Worm (Caenorhabditis elegans): Measurements from ENCODE around the gene him-17.

Gene him-17

ce11 chrV:13165244-13165643 lies 11.3 kb upstream of the him-17 start:
- TF ChIP-seq dmd-4 (tag; optimal IDR thresholded peaks at IDR 0.05) (no peak), lin-13 (GFP tag; optimal IDR thresholded peaks at IDR 0.05) (no peak), ceh-82 (tag; optimal IDR thresholded peaks at IDR 0.05) (no peak), nhr-21 (tag; optimal IDR thresholded peaks at IDR 0.05) (no peak), nhr-6 (tag; optimal IDR thresholded peaks at IDR 0.05) (no peak), ztf-1 (GFP tag; conservative IDR thresholded peaks at IDR 0.05) (no peak), alr-1 (tag; optimal IDR thresholded peaks at IDR 0.05) (no peak), skn-1 (tag; optimal IDR thresholded peaks at IDR 0.05) (no peak), mab-5 (tag; optimal IDR thresholded peaks at IDR 0.05) (no peak), C34F6.9 (tag; optimal IDR thresholded peaks at IDR 0.05) (no peak), elt-1 (tag; optimal IDR thresholded peaks at IDR 0.05) (no peak), nhr-25 (tag; optimal IDR thresholded peaks at IDR 0.05) (no peak), ama-1 (optimal IDR thresholded peaks at IDR 0.05) (no peak)

ce11 chrV:13166582-13166981 lies 9.9 kb upstream of the him-17 start:
- TF ChIP-seq unc-55 (GFP tag; optimal IDR thresholded peaks at IDR 0.05) (peak; percentile 6), zag-1 (tag; optimal IDR thresholded peaks at IDR 0.05) (peak; percentile 35), blmp-1 (tag; optimal IDR thresholded peaks at IDR 0.05; ENCODE audit: insufficient read depth) (no peak)

ce11 chrV:13170497-13170896 lies 6.0 kb upstream of the him-17 start:
- TF ChIP-seq ceh-16 (tag; optimal IDR thresholded peaks at IDR 0.05) (no peak), F13H6.1 (tag; optimal IDR thresholded peaks at IDR 0.05) (no peak), elt-3 (tag; optimal IDR thresholded peaks at IDR 0.05) (no peak), nhr-25 (tag; optimal IDR thresholded peaks at IDR 0.05) (no peak), aly-2 (tag; optimal IDR thresholded peaks at IDR 0.05) (no peak), Y55F3AM.14 (GFP tag; optimal IDR thresholded peaks at IDR 0.05) (no peak)

- no peak for TF ChIP-seq Y55F3AM.14 (GFP tag; optimal IDR thresholded peaks at IDR 0.05)
- TF ChIP-seq sma-9 (GFP tag; optimal IDR thresholded peaks at IDR 0.05), result peak; percentile 47
- TF ChIP-seq sma-9 (tag; optimal IDR thresholded peaks at IDR 0.05), result no peak
- TF ChIP-seq unc-62 (GFP tag; optimal IDR thresholded peaks at IDR 0.05), result no peak
- TF ChIP-seq nhr-12 (tag; optimal IDR thresholded peaks at IDR 0.05), result no peak
- TF ChIP-seq ceh-16 (tag; optimal IDR thresholded peaks at IDR 0.05), result no peak
- no peak for TF ChIP-seq nhr-77 (tag; optimal IDR thresholded peaks at IDR 0.05)
- TF ChIP-seq fos-1 (tag; optimal IDR thresholded peaks at IDR 0.05), result peak; percentile 32
Measured at ce11 chrV:13173718-13174117, 2.8 kb upstream of the him-17 start.

ce11 chrV:13176814-13177213 lies 303 bp downstream of the him-17 start:
- TF ChIP-seq nhr-6 (tag; optimal IDR thresholded peaks at IDR 0.05) (no peak), lin-11 (tag; optimal IDR thresholded peaks at IDR 0.05) (no peak), mdl-1 (tag; optimal IDR thresholded peaks at IDR 0.05) (no peak), ama-1 (optimal IDR thresholded peaks at IDR 0.05) (no peak), lin-39 (tag; optimal IDR thresholded peaks at IDR 0.05) (no peak), nhr-25 (tag; optimal IDR thresholded peaks at IDR 0.05) (no peak), lsy-2 (tag; optimal IDR thresholded peaks at IDR 0.05) (no peak), C34F6.9 (tag; optimal IDR thresholded peaks at IDR 0.05) (no peak), unc-55 (GFP tag; optimal IDR thresholded peaks at IDR 0.05) (no peak), skn-1 (tag; optimal IDR thresholded peaks at IDR 0.05) (no peak), elt-1 (tag; optimal IDR thresholded peaks at IDR 0.05) (no peak), crh-2 (tag; optimal IDR thresholded peaks at IDR 0.05) (no peak), Y55F3AM.14 (GFP tag; optimal IDR thresholded peaks at IDR 0.05) (no peak), ceh-16 (tag; optimal IDR thresholded peaks at IDR 0.05) (no peak), ceh-82 (tag; optimal IDR thresholded peaks at IDR 0.05) (no peak)

- TF ChIP-seq unc-62 (GFP tag; optimal IDR thresholded peaks at IDR 0.05), result no peak
- no peak for TF ChIP-seq nhr-25 (tag; optimal IDR thresholded peaks at IDR 0.05)
- TF ChIP-seq elt-3 (tag; optimal IDR thresholded peaks at IDR 0.05), result no peak
- TF ChIP-seq ztf-1 (GFP tag; conservative IDR thresholded peaks at IDR 0.05), result no peak
- no peak for TF ChIP-seq nhr-10 (tag; optimal IDR thresholded peaks at IDR 0.05)
- TF ChIP-seq ztf-11 (tag; optimal IDR thresholded peaks at IDR 0.05), result no peak
- TF ChIP-seq gmeb-1 (tag; optimal IDR thresholded peaks at IDR 0.05), result no peak
- TF ChIP-seq egl-27 (tag; optimal IDR thresholded peaks at IDR 0.05), result no peak
- no peak for TF ChIP-seq peb-1 (tag; optimal IDR thresholded peaks at IDR 0.05)
- TF ChIP-seq skn-1 (tag; optimal IDR thresholded peaks at IDR 0.05), result no peak
- no peak for TF ChIP-seq lsy-2 (tag; optimal IDR thresholded peaks at IDR 0.05)
- no peak for TF ChIP-seq alr-1 (tag; optimal IDR thresholded peaks at IDR 0.05)
- no peak for TF ChIP-seq fos-1 (tag; optimal IDR thresholded peaks at IDR 0.05)
- TF ChIP-seq nhr-12 (tag; optimal IDR thresholded peaks at IDR 0.05), result no peak
- TF ChIP-seq ztf-4 (tag; optimal IDR thresholded peaks at IDR 0.05), result no peak
- no peak for TF ChIP-seq lin-13 (GFP tag; optimal IDR thresholded peaks at IDR 0.05)
- no peak for TF ChIP-seq elt-1 (tag; optimal IDR thresholded peaks at IDR 0.05)
- no peak for TF ChIP-seq nhr-129 (tag; optimal IDR thresholded peaks at IDR 0.05)
Measured at ce11 chrV:13179986-13180591, 3.6 kb downstream of the him-17 start, which contains the start of gene cni-1. Gene cni-1, plus strand, starts transcription at chrV:13180330.
